Fruit fly (Drosophila melanogaster) whole organism, prepupa: ENCODE results near the gene Cyp305a1.
A peak's percentile ranks its signal among the peaks of the same experiment; 100 is the strongest.

Experiments used
- Blimp-1 ChIP-seq: fragments of 200-800 bp; sonication (Bioruptor generic); optimal IDR thresholded peaks from 3 replicates; lab custom pipeline; 2017; ENCODE audit warnings: missing biosample characterization, missing genetic modification characterization, mild to moderate bottlenecking, moderate library complexity, missing genetic modification reagents
- CG10669 ChIP-seq: fragments of 200-800 bp; sonication (Bioruptor generic); optimal IDR thresholded peaks from 3 replicates; lab custom pipeline; 2018; ENCODE audit warnings: missing biosample characterization, mild to moderate bottlenecking, missing genetic modification characterization, moderate library complexity
- CG11294 ChIP-seq: fragments of 200-800 bp; sonication (Bioruptor generic); IDR thresholded peaks from 2 replicates; pipeline ENCODE4 v1.3.6; 2022; ENCODE audit warnings: missing biosample characterization, missing genetic modification characterization
- CG11902 ChIP-seq: fragments of 200-800 bp; sonication (Bioruptor generic); optimal IDR thresholded peaks from 3 replicates; lab custom pipeline; 2016; ENCODE audit warnings: missing biosample characterization, missing genetic modification characterization
- CG15336 ChIP-seq: fragments of 200-800 bp; sonication (Bioruptor generic); IDR thresholded peaks from 2 replicates; pipeline ENCODE4 v1.3.6; 2022; ENCODE audit warnings: missing biosample characterization, missing genetic modification characterization
- CG1621 ChIP-seq: fragments of 200-800 bp; sonication (Bioruptor generic); optimal IDR thresholded peaks from 3 replicates; lab custom pipeline; 2018; ENCODE audit warnings: missing biosample characterization, mild to moderate bottlenecking, missing genetic modification characterization
- CG16779 ChIP-seq: fragments of 200-800 bp; sonication (Bioruptor generic); optimal IDR thresholded peaks from 3 replicates; lab custom pipeline; 2017; ENCODE audit warnings: missing biosample characterization, mild to moderate bottlenecking, missing genetic modification characterization
- CG3032 ChIP-seq: fragments of 200-800 bp; optimal IDR thresholded peaks from 2 replicates; lab custom pipeline; 2019; ENCODE audit warnings: missing biosample characterization, mild to moderate bottlenecking, missing genetic modification characterization, moderate library complexity
- CG34406 ChIP-seq: fragments of 200-800 bp; sonication (Bioruptor generic); optimal IDR thresholded peaks from 3 replicates; lab custom pipeline; 2016; ENCODE audit warnings: missing biosample characterization, missing genetic modification characterization
- CG3919 ChIP-seq: fragments of 200-800 bp; sonication (Bioruptor generic); optimal IDR thresholded peaks from 3 replicates; lab custom pipeline; 2016; ENCODE audit warnings: missing biosample characterization, missing genetic modification characterization
- CG6163 ChIP-seq: fragments of 200-800 bp; sonication (Bioruptor generic); IDR thresholded peaks from 3 replicates; pipeline ENCODE4 v1.3.6; 2022; ENCODE audit warnings: missing biosample characterization, missing genetic modification characterization
- CG6276 ChIP-seq: fragments of 200-800 bp; sonication (Bioruptor generic); optimal IDR thresholded peaks from 2 replicates; lab custom pipeline; 2017; ENCODE audit warnings: missing biosample characterization, mild to moderate bottlenecking, missing genetic modification characterization
- CG6792 ChIP-seq: fragments of 200-800 bp; sonication (Bioruptor generic); optimal IDR thresholded peaks from 3 replicates; lab custom pipeline; 2016; ENCODE audit warnings: missing biosample characterization, missing genetic modification characterization
- CG6808 ChIP-seq: fragments of 200-800 bp; sonication (Bioruptor generic); optimal IDR thresholded peaks from 3 replicates; lab custom pipeline; 2017; ENCODE audit warnings: missing biosample characterization, missing genetic modification characterization, mild to moderate bottlenecking, moderate library complexity, missing genetic modification reagents
- CG6854 ChIP-seq: fragments of 200-800 bp; sonication (Bioruptor generic); optimal IDR thresholded peaks from 2 replicates; lab custom pipeline; 2017; ENCODE audit warnings: missing biosample characterization, mild to moderate bottlenecking, missing genetic modification characterization
- CG8119 ChIP-seq: fragments of 200-800 bp; sonication (Bioruptor generic); IDR thresholded peaks from 3 replicates; pipeline ENCODE4 v1.3.6; 2022; ENCODE audit warnings: missing biosample characterization, missing genetic modification characterization
- CG8319 ChIP-seq: fragments of 200-800 bp; sonication (Bioruptor generic); optimal IDR thresholded peaks from 3 replicates; lab custom pipeline; 2016; ENCODE audit warnings: missing biosample characterization, missing genetic modification characterization
- CG8632 ChIP-seq: fragments of 200-800 bp; sonication (Bioruptor generic); optimal IDR thresholded peaks from 3 replicates; lab custom pipeline; 2016; ENCODE audit warnings: missing biosample characterization, missing genetic modification characterization
- Eip75B ChIP-seq: fragments of 200-800 bp; sonication (Bioruptor generic); optimal IDR thresholded peaks from 3 replicates; lab custom pipeline; 2016; ENCODE audit warnings: missing biosample characterization, missing genetic modification characterization
- Eip93F ChIP-seq: fragments of 200-800 bp; sonication (Bioruptor generic); optimal IDR thresholded peaks from 2 replicates; lab custom pipeline; 2016; ENCODE audit warnings: missing biosample characterization, mild to moderate bottlenecking, missing genetic modification characterization
- Ets21C ChIP-seq: fragments of 200-800 bp; sonication (Bioruptor generic); optimal IDR thresholded peaks from 3 replicates; lab custom pipeline; 2016; ENCODE audit warnings: missing biosample characterization, missing genetic modification characterization
- Ets96B ChIP-seq: fragments of 200-800 bp; optimal IDR thresholded peaks from 2 replicates; lab custom pipeline; 2019; ENCODE audit warnings: missing biosample characterization, mild to moderate bottlenecking, missing genetic modification characterization, moderate library complexity
- Hr39 ChIP-seq: fragments of 200-800 bp; sonication (Bioruptor generic); optimal IDR thresholded peaks from 2 replicates; lab custom pipeline; 2016; ENCODE audit warnings: missing biosample characterization, missing genetic modification characterization
- Hr4 ChIP-seq: fragments of 200-800 bp; sonication (Bioruptor generic); optimal IDR thresholded peaks from 3 replicates; lab custom pipeline; 2016; ENCODE audit warnings: missing biosample characterization, missing genetic modification characterization
- Lpt ChIP-seq: fragments of 200-800 bp; sonication (Bioruptor generic); optimal IDR thresholded peaks from 3 replicates; lab custom pipeline; 2016; ENCODE audit warnings: missing biosample characterization, missing genetic modification characterization
- OdsH ChIP-seq: fragments of 200-800 bp; sonication (Bioruptor generic); optimal IDR thresholded peaks from 3 replicates; lab custom pipeline; 2016; ENCODE audit warnings: missing biosample characterization, missing genetic modification characterization
- Smox ChIP-seq: fragments of 200-800 bp; sonication (Bioruptor generic); optimal IDR thresholded peaks from 3 replicates; lab custom pipeline; 2016; ENCODE audit warnings: missing biosample characterization, missing genetic modification characterization
- Sox102F ChIP-seq: fragments of 200-800 bp; sonication (Bioruptor generic); optimal IDR thresholded peaks from 2 replicates; lab custom pipeline; 2016; ENCODE audit warnings: missing biosample characterization, mild to moderate bottlenecking, missing genetic modification characterization
- Sox14 ChIP-seq: fragments of 200-800 bp; sonication (Bioruptor generic); optimal IDR thresholded peaks from 3 replicates; lab custom pipeline; 2016; ENCODE audit warnings: missing biosample characterization, missing genetic modification characterization
- Sox15 ChIP-seq: fragments of 200-800 bp; sonication (Bioruptor generic); optimal IDR thresholded peaks from 3 replicates; lab custom pipeline; 2016; ENCODE audit warnings: missing biosample characterization, missing genetic modification characterization
- achi ChIP-seq: fragments of 200-800 bp; sonication (Bioruptor generic); optimal IDR thresholded peaks from 3 replicates; lab custom pipeline; 2016; ENCODE audit warnings: missing biosample characterization, missing genetic modification characterization
- acj6 ChIP-seq: fragments of 200-800 bp; sonication (Bioruptor generic); optimal IDR thresholded peaks from 3 replicates; lab custom pipeline; 2016; ENCODE audit warnings: missing biosample characterization, missing genetic modification characterization
- cyc ChIP-seq: fragments of 200-800 bp; sonication (Bioruptor generic); optimal IDR thresholded peaks from 3 replicates; lab custom pipeline; 2016; ENCODE audit warnings: missing biosample characterization, missing genetic modification characterization
- dac ChIP-seq: fragments of 200-800 bp; sonication (Bioruptor generic); optimal IDR thresholded peaks from 2 replicates; lab custom pipeline; 2017; ENCODE audit warnings: missing biosample characterization, mild to moderate bottlenecking, missing genetic modification characterization
- dsx ChIP-seq: fragments of 200-800 bp; optimal IDR thresholded peaks from 3 replicates; lab custom pipeline; 2019; ENCODE audit warnings: missing biosample characterization, mild to moderate bottlenecking, missing genetic modification characterization, moderate library complexity; ENCODE audit not compliant: poor library complexity, severe bottlenecking
- eg ChIP-seq: fragments of 200-800 bp; sonication (Bioruptor generic); IDR thresholded peaks from 3 replicates; pipeline ENCODE4 v1.3.6; 2022; ENCODE audit warnings: missing biosample characterization, missing genetic modification characterization
- esn ChIP-seq: fragments of 200-800 bp; sonication (Bioruptor generic); optimal IDR thresholded peaks from 2 replicates; lab custom pipeline; 2016; ENCODE audit warnings: missing biosample characterization, mild to moderate bottlenecking, missing genetic modification characterization, moderate library complexity
- fd59A ChIP-seq: fragments of 200-800 bp; sonication (Bioruptor generic); optimal IDR thresholded peaks from 2 replicates; lab custom pipeline; 2017; ENCODE audit warnings: missing biosample characterization, mild to moderate bottlenecking, missing genetic modification characterization, missing genetic modification reagents
- fd85E ChIP-seq: fragments of 200-800 bp; sonication (Bioruptor generic); optimal IDR thresholded peaks from 3 replicates; lab custom pipeline; 2016; ENCODE audit warnings: missing biosample characterization, missing genetic modification characterization
- fkh ChIP-seq: fragments of 200-800 bp; sonication (Bioruptor generic); optimal IDR thresholded peaks from 3 replicates; lab custom pipeline; 2017; ENCODE audit warnings: missing biosample characterization, mild to moderate bottlenecking, missing genetic modification characterization, moderate library complexity
- net ChIP-seq: fragments of 200-800 bp; sonication (Bioruptor generic); optimal IDR thresholded peaks from 3 replicates; lab custom pipeline; 2016; ENCODE audit warnings: missing biosample characterization, missing genetic modification characterization
- salr ChIP-seq, 2 experiments: fragments of 200-800 bp; sonication (Bioruptor generic); optimal IDR thresholded peaks; 3 replicates each; lab custom pipeline; 2016 to 2018; ENCODE audit warnings: missing biosample characterization in 2 of 2, missing genetic modification characterization in 2 of 2, mild to moderate bottlenecking in 1 of 2
- ss ChIP-seq, 2 experiments: fragments of 200-800 bp; sonication (Bioruptor generic); optimal IDR thresholded peaks; 2 replicates in 1 of 2; 3 replicates in 1 of 2; lab custom pipeline; 2017 to 2018; ENCODE audit warnings: mild to moderate bottlenecking in 2 of 2, missing biosample characterization in 2 of 2, missing genetic modification characterization in 2 of 2, moderate library complexity in 1 of 2
- svp ChIP-seq: fragments of 200-800 bp; sonication (Bioruptor generic); peaks from one replicate; lab custom pipeline; 2016; ENCODE audit warnings: missing biosample characterization, missing genetic modification characterization
- topi ChIP-seq: fragments of 200-800 bp; sonication (Bioruptor generic); optimal IDR thresholded peaks from 3 replicates; lab custom pipeline; 2016; ENCODE audit warnings: missing biosample characterization, missing genetic modification characterization

The Cyp305a1 gene

DNA sequence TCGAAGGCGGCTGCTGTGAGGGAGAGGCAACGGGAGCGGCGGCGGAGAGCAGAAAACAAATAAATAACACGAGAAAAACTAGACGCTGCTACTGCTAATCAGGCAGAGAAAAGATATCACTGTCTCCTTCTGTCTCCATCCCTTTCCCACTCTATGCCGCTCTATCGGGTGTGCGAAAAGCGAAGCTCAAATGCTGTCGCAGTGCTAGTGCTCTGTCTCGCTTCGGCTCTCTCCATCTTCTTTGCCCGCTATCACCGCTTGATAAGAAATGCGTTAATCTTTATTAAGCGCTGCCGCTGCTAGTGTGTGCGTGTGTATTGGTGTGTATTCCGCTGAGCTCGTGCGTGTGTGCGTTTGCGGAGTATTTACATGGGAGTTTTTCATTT lies 21.5 kb downstream of the Cyp305a1 start:
- TF ChIP-seq CG15336 (GFP tag; lab: Robert Waterston, UW) (peak; percentile 59), dsx (GFP tag; lab: Kevin White, UChicago) (peak; percentile 24), CG6163 (GFP tag; lab: Robert Waterston, UW) (peak; percentile 49; the same call in 1 of the 3 replicates), Sox102F (GFP tag; lab: Kevin White, UChicago) (no peak), CG8119 (GFP tag; lab: Robert Waterston, UW) (0 out of 3 replicates have a peak, but pooled peaks have one; percentile 19), CG3919 (GFP tag; lab: Kevin White, UChicago) (no peak), ss (GFP tag; optimal IDR thresholded peaks at IDR 0.05; lab: Kevin White, UChicago) (peak in 1 of 2 experiments; percentile 10), CG34406 (GFP tag; lab: Kevin White, UChicago) (no peak), fkh (peak; percentile 98), eg (GFP tag; lab: Robert Waterston, UW) (peak; percentile 41; the same call in 1 of the 3 replicates), Hr4 (GFP tag; lab: Kevin White, UChicago) (no peak), CG6276 (GFP tag; lab: Kevin White, UChicago) (no peak), Lpt (GFP tag; lab: Kevin White, UChicago) (peak; percentile 45)

DNA sequence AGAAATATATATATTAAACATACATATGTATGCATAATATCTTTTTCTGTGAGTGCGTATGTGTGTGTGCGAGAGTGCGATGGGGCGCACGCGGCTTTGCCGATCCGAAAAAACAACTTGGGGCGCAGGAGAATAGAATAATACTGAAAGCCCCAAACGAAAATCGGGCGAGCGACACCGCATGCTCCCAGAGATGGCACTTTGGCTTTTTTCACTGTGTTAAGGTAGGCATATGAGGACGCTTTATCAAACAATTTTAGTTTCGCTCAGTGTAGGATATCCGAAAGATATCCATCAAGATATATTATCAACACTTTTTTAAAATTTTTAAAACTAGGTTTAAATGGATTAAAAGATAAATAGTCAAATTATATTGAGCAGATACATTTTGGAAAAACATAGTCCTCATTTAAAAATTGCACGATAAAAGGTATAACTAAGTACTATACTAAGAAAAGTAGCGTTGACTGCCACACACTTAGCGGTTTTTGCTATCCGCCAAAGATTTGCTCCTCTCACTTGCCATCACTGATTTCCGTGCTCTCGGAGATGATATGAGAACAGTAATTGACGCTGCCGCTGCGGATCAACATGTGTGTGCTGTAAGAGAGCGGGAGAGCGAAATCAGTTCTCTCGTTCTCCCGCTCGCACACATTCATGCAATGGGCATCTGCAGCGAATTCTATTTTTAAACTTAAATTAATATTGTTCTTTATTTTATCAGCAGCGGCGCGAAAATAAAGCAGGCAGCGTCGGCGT lies 22.0 kb downstream of the Cyp305a1 start:
- TF ChIP-seq CG6276 (GFP tag; lab: Kevin White, UChicago), result peak; percentile 39
- peak; percentile 82 for TF ChIP-seq esn (GFP tag; lab: Kevin White, UChicago)
- TF ChIP-seq CG8319, result peak; percentile 44
- peak; percentile 4 for TF ChIP-seq CG6854
- peak; percentile 37 for TF ChIP-seq CG16779 (tag; lab: Kevin White, UChicago)
- peak; percentile 49 for TF ChIP-seq cyc
- peak; percentile 33 for TF ChIP-seq Sox15
- TF ChIP-seq topi (GFP tag; lab: Kevin White, UChicago), result peak; percentile 77
- peak; percentile 49 for TF ChIP-seq CG34406 (GFP tag; lab: Kevin White, UChicago)
- TF ChIP-seq Sox102F (GFP tag; lab: Kevin White, UChicago), result peak; percentile 63
- peak; percentile 64 for TF ChIP-seq Ets21C (GFP tag; lab: Kevin White, UChicago)
- TF ChIP-seq achi, result peak; percentile 55
- TF ChIP-seq CG6163 (GFP tag; lab: Robert Waterston, UW), result peak; percentile 59; the same call in 2 of the 3 replicates
- no peak for TF ChIP-seq fd85E (GFP tag; lab: Kevin White, UChicago)
- peak; percentile 36 for TF ChIP-seq Blimp-1 (GFP tag; lab: Kevin White, UChicago)
- TF ChIP-seq Eip75B (GFP tag; lab: Kevin White, UChicago), result peak; percentile 76
- peak; percentile 62 for TF ChIP-seq CG3032 (tag; lab: Kevin White, UChicago)
- TF ChIP-seq dac, result peak; percentile 42
- TF ChIP-seq Hr4 (GFP tag; lab: Kevin White, UChicago), result peak; percentile 63
- TF ChIP-seq CG15336 (GFP tag; lab: Robert Waterston, UW), result no peak; the same call in 1 of the 2 replicates
- TF ChIP-seq CG10669 (GFP tag; lab: Kevin White, UChicago), result peak; percentile 64
- TF ChIP-seq eg (GFP tag; lab: Robert Waterston, UW), result peak; percentile 41; the same call in 2 of the 3 replicates
- TF ChIP-seq Smox (GFP tag; lab: Kevin White, UChicago), result peak; percentile 27
- peak; percentile 68 for TF ChIP-seq net (GFP tag; lab: Kevin White, UChicago)
- peak; percentile 55 for TF ChIP-seq acj6
- TF ChIP-seq OdsH (GFP tag; lab: Kevin White, UChicago), result peak; percentile 67
- no peak for TF ChIP-seq CG11294 (GFP tag; lab: Robert Waterston, UW)
- TF ChIP-seq svp (GFP tag; lab: Kevin White, UChicago), result peak; percentile 91
- no peak for TF ChIP-seq Lpt (GFP tag; lab: Kevin White, UChicago)
- TF ChIP-seq CG1621, result no peak
- TF ChIP-seq CG6792 (GFP tag; lab: Kevin White, UChicago), result peak; percentile 58
- peak; percentile 51 for TF ChIP-seq fd59A (GFP tag; lab: Kevin White, UChicago)
- TF ChIP-seq Ets96B (tag; lab: Kevin White, UChicago), result peak; percentile 63
- TF ChIP-seq Eip93F (GFP tag; lab: Kevin White, UChicago), result peak; percentile 9
- TF ChIP-seq CG8632 (GFP tag; lab: Kevin White, UChicago), result peak; percentile 58
- TF ChIP-seq CG3919 (GFP tag; lab: Kevin White, UChicago), result peak; percentile 62
- peak; percentile 65 for TF ChIP-seq Sox14 (GFP tag; lab: Kevin White, UChicago)
- peak in 1 of 2 experiments; percentile 69 for TF ChIP-seq salr (GFP tag; optimal IDR thresholded peaks at IDR 0.05; lab: Kevin White, UChicago)
- peak; percentile 14 for TF ChIP-seq CG11902
- TF ChIP-seq Hr39 (GFP tag; lab: Kevin White, UChicago), result peak; percentile 72
- peak; percentile 9 for TF ChIP-seq dsx (GFP tag; lab: Kevin White, UChicago)
- peak; percentile 43 for TF ChIP-seq CG6808
